Worm (Caenorhabditis elegans) whole organism, L1 larva: ENCODE results near the gene droe-4.

Experiments
- C04F5.9 ChIP-seq: sonication (generic microtip); optimal IDR thresholded peaks from 2 replicates; lab custom pipeline; 2016; ENCODE audit warnings: missing genetic modification characterization, missing compliant biosample characterization
- C16A3.4 ChIP-seq: fragments of 150-350 bp; optimal IDR thresholded peaks from 2 replicates; lab custom pipeline; 2014; ENCODE audit warnings: missing biosample characterization, missing genetic modification characterization
- aly-2 ChIP-seq: fragments of 150-350 bp; optimal IDR thresholded peaks from 2 replicates; lab custom pipeline; 2014; ENCODE audit warnings: missing biosample characterization, missing genetic modification characterization
- blmp-1 ChIP-seq: fragments of 150-350 bp; optimal IDR thresholded peaks from 2 replicates; lab custom pipeline; 2014; ENCODE audit warnings: missing biosample characterization, missing genetic modification characterization
- ceh-8 ChIP-seq: fragments of 200-800 bp; sonication (Bioruptor generic); optimal IDR thresholded peaks from 2 replicates; lab custom pipeline; 2018; ENCODE audit warnings: mild to moderate bottlenecking, missing genetic modification characterization, moderate library complexity, missing compliant biosample characterization
- ceh-82 ChIP-seq, 3 experiments: fragments of 150-350 bp in 1 of 3; sonication (generic microtip) in 2 of 3; optimal IDR thresholded peaks; 2 replicates each; lab custom pipeline; 2014 to 2017; ENCODE audit warnings: missing biosample characterization in 3 of 3, missing genetic modification characterization in 3 of 3
- ceh-88 ChIP-seq: fragments of 200-800 bp; sonication (Bioruptor generic); IDR thresholded peaks from 2 replicates; pipeline ENCODE4 v1.3.6; 2022; ENCODE audit warnings: missing genetic modification characterization, missing compliant biosample characterization
- ces-1 ChIP-seq: fragments of 150-350 bp; optimal IDR thresholded peaks from 2 replicates; lab custom pipeline; 2014; ENCODE audit warnings: missing biosample characterization, missing genetic modification reagents, missing genetic modification characterization
- efl-1 ChIP-seq, 4 experiments: fragments of 150-350 bp; optimal IDR thresholded peaks in 3 of 4; peaks in 1 of 4; 1 replicate in 1 of 4; 2 replicates in 3 of 4; lab custom pipeline; 2014; ENCODE audit warnings: missing biosample characterization in 2 of 4, missing genetic modification characterization in 2 of 4, missing genetic modification reagents in 2 of 4
- efl-3 ChIP-seq: fragments of 200-800 bp; sonication (Bioruptor generic); optimal IDR thresholded peaks from 2 replicates; lab custom pipeline; 2018; ENCODE audit warnings: mild to moderate bottlenecking, missing genetic modification characterization, missing compliant biosample characterization
- egl-27 ChIP-seq, 2 experiments: fragments of 150-350 bp in 1 of 2; sonication (generic microtip); optimal IDR thresholded peaks; 3 replicates each; lab custom pipeline; 2017 to 2018; ENCODE audit warnings: missing biosample characterization in 2 of 2, missing genetic modification characterization in 2 of 2, missing genetic modification reagents in 2 of 2
- elt-2 ChIP-seq: sonication (generic microtip); optimal IDR thresholded peaks from 2 replicates; lab custom pipeline; 2016; ENCODE audit warnings: missing genetic modification characterization, mild to moderate bottlenecking, inconsistent platforms, missing compliant biosample characterization, missing genetic modification reagents
- elt-3 ChIP-seq, 6 experiments: fragments of 150-350 bp in 1 of 6; sonication (generic microtip); optimal IDR thresholded peaks; 2 replicates each; lab custom pipeline; 2017 to 2018; ENCODE audit warnings: missing biosample characterization in 6 of 6, missing genetic modification characterization in 6 of 6, inconsistent platforms in 1 of 6
- fkh-10 ChIP-seq: sonication (generic microtip); optimal IDR thresholded peaks from 2 replicates; lab custom pipeline; 2017; ENCODE audit warnings: missing biosample characterization, missing genetic modification reagents, missing genetic modification characterization
- isw-1 ChIP-seq: fragments of 200-800 bp; sonication (Bioruptor generic); IDR thresholded peaks from 2 replicates; pipeline ENCODE4 v1.3.6; 2022; ENCODE audit warnings: missing genetic modification characterization, missing compliant biosample characterization
- jun-1 ChIP-seq: fragments of 150-350 bp; optimal IDR thresholded peaks from 2 replicates; lab custom pipeline; 2014; ENCODE audit warnings: missing biosample characterization, missing genetic modification reagents, missing genetic modification characterization
- lin-15B ChIP-seq: fragments of 150-350 bp; sonication (generic microtip); optimal IDR thresholded peaks from 3 replicates; lab custom pipeline; 2014; ENCODE audit warnings: missing biosample characterization, missing genetic modification characterization
- lir-3 ChIP-seq: sonication (generic microtip); optimal IDR thresholded peaks from 2 replicates; lab custom pipeline; 2016; ENCODE audit warnings: mild to moderate bottlenecking, missing genetic modification characterization, moderate library complexity, missing compliant biosample characterization; ENCODE audit not compliant: poor library complexity
- lsy-2 ChIP-seq, 2 experiments: fragments of 150-350 bp; optimal IDR thresholded peaks; 2 replicates each; lab custom pipeline; 2014; ENCODE audit warnings: missing biosample characterization in 2 of 2, missing genetic modification characterization in 2 of 2
- mdl-1 ChIP-seq, 2 experiments: fragments of 150-350 bp; optimal IDR thresholded peaks; 2 replicates each; lab custom pipeline; 2014 to 2017; ENCODE audit warnings: missing biosample characterization in 2 of 2, missing genetic modification characterization in 2 of 2, inconsistent platforms in 1 of 2
- nhr-11 ChIP-seq: fragments of 150-350 bp; optimal IDR thresholded peaks from 2 replicates; lab custom pipeline; 2014; ENCODE audit warnings: missing biosample characterization, missing genetic modification characterization
- nhr-237 ChIP-seq: fragments of 150-350 bp; optimal IDR thresholded peaks from 2 replicates; lab custom pipeline; 2014; ENCODE audit warnings: missing biosample characterization, missing genetic modification characterization
- nhr-47 ChIP-seq: sonication (generic microtip); optimal IDR thresholded peaks from 2 replicates; lab custom pipeline; 2016; ENCODE audit warnings: mild to moderate bottlenecking, missing genetic modification characterization, moderate library complexity, missing compliant biosample characterization
- nhr-84 ChIP-seq: sonication (generic microtip); optimal IDR thresholded peaks from 2 replicates; lab custom pipeline; 2017; ENCODE audit warnings: missing biosample characterization, missing genetic modification characterization
- pqm-1 ChIP-seq: sonication (generic microtip); optimal IDR thresholded peaks from 3 replicates; lab custom pipeline; 2017; ENCODE audit warnings: missing biosample characterization, missing genetic modification characterization
- swsn-7 ChIP-seq: sonication (generic microtip); optimal IDR thresholded peaks from 2 replicates; lab custom pipeline; 2016; ENCODE audit warnings: missing genetic modification characterization, missing compliant biosample characterization
- tbx-2 ChIP-seq: sonication (generic microtip); optimal IDR thresholded peaks from 2 replicates; lab custom pipeline; 2016; ENCODE audit warnings: missing genetic modification characterization, missing compliant biosample characterization
- tlp-1 ChIP-seq: fragments of 150-350 bp; optimal IDR thresholded peaks from 2 replicates; lab custom pipeline; 2014; ENCODE audit warnings: missing biosample characterization, missing genetic modification characterization
- unc-130 ChIP-seq: fragments of 150-350 bp; optimal IDR thresholded peaks from 2 replicates; lab custom pipeline; 2017; ENCODE audit warnings: missing biosample characterization, missing genetic modification characterization, inconsistent platforms
- unc-62 ChIP-seq: fragments of 150-350 bp; optimal IDR thresholded peaks from 2 replicates; lab custom pipeline; 2014; ENCODE audit warnings: missing biosample characterization, missing genetic modification reagents, missing genetic modification characterization
- vab-15 ChIP-seq: sonication (generic microtip); optimal IDR thresholded peaks from 2 replicates; lab custom pipeline; 2017; ENCODE audit warnings: missing genotype, mild to moderate bottlenecking, missing genetic modification characterization, missing compliant biosample characterization
- xbp-1 ChIP-seq: sonication (generic microtip); optimal IDR thresholded peaks from 2 replicates; lab custom pipeline; 2016; ENCODE audit warnings: missing genetic modification characterization, missing compliant biosample characterization
- zip-4 ChIP-seq: fragments of 200-800 bp; sonication (Bioruptor generic); optimal IDR thresholded peaks from 2 replicates; lab custom pipeline; 2018; ENCODE audit warnings: mild to moderate bottlenecking, missing genetic modification characterization, moderate library complexity, missing compliant biosample characterization
- ztf-11 ChIP-seq, 2 experiments: sonication (generic microtip); optimal IDR thresholded peaks; 2 replicates each; lab custom pipeline; 2016 to 2017; ENCODE audit warnings: missing genetic modification characterization in 2 of 2, missing biosample characterization in 1 of 2, missing compliant biosample characterization in 1 of 2

droe-4 gene

DNA sequence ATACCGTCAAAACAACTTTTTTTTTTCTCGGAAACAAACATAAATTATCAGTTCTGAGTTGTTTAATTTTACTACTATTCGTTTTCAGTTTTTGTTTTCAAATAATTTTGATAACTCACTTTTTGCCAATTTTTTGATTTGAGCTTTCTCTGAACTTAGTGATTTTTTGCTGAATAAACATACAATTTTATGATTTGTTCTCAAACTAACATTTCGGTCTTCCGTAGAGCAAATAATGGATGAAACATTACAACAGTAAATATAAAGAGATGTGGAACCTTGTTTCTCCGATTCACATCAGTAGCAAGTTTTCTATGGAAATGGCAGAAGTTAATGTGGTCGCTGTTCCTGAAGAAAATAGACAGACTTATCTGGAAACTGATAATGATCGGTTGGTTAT, 42.7 kb upstream of the droe-4 start, which contains the start of gene R10D12.7:
Gene R10D12.7 (plus strand): TSS at position 301 of the 400 bp plus-strand sequence.
- TF ChIP-seq unc-62 (no peak), C04F5.9 (tag; lab: Kevin White, UChicago) (no peak), ceh-82 (tag; optimal IDR thresholded peaks at IDR 0.05; lab: Kevin White, UChicago) (no peak), mdl-1 (tag; optimal IDR thresholded peaks at IDR 0.05; lab: Kevin White, UChicago) (no peak), elt-2 (no peak), ztf-11 (tag; optimal IDR thresholded peaks at IDR 0.05; lab: Kevin White, UChicago) (no peak), nhr-47 (tag; lab: Kevin White, UChicago) (no peak), lsy-2 (tag; optimal IDR thresholded peaks at IDR 0.05; lab: Kevin White, UChicago) (no peak), lin-15B (no peak), unc-130 (tag; lab: Kevin White, UChicago) (no peak), lir-3 (tag; lab: Kevin White, UChicago) (no peak), ceh-8 (GFP tag; lab: Kevin White, UChicago) (no peak), blmp-1 (tag; lab: Kevin White, UChicago) (no peak), tbx-2 (tag; lab: Kevin White, UChicago) (no peak)

DNA sequence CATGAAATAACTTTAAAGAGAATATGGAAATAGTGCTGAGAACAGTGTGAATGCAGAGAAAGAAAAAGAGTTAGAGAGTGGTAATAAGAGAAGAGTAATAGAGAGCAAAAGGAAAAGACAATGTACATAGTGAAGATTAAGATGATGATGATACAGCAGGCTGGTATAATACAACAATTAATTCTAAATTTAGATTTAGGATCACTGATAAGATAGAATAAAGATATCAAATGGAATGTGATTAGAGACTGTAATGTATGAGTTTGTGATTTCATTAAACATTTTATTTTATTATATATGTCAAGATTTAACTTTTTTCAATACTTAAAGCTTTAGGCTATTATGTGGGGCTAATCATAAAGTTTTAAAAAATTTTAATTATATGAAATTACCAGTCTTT, 39.3 kb upstream of the droe-4 start, which contains the start of gene R10D12.8:
Gene R10D12.8 (minus strand): TSS at position 101 of the 400 bp plus-strand sequence.
- TF ChIP-seq ceh-88 (GFP tag; lab: Robert Waterston, UW): no peak
- TF ChIP-seq jun-1 (tag; lab: Kevin White, UChicago): no peak
- TF ChIP-seq nhr-237 (tag; lab: Kevin White, UChicago): no peak
- no peak for TF ChIP-seq xbp-1
- TF ChIP-seq tlp-1 (tag; lab: Kevin White, UChicago): no peak
- TF ChIP-seq efl-1 (optimal IDR thresholded peaks at IDR 0.05; lab: Kevin White, UChicago): no peak
- TF ChIP-seq efl-1 (GFP tag; optimal IDR thresholded peaks at IDR 0.05 in 1 of 2; lab: Kevin White, UChicago): peak in 1 of 2 experiments; percentile 35
- TF ChIP-seq elt-3 (tag; optimal IDR thresholded peaks at IDR 0.05; lab: Kevin White, UChicago): peak in 1 of 6 experiments; percentile 45
- TF ChIP-seq, all 84 proteins: peak for 2

DNA sequence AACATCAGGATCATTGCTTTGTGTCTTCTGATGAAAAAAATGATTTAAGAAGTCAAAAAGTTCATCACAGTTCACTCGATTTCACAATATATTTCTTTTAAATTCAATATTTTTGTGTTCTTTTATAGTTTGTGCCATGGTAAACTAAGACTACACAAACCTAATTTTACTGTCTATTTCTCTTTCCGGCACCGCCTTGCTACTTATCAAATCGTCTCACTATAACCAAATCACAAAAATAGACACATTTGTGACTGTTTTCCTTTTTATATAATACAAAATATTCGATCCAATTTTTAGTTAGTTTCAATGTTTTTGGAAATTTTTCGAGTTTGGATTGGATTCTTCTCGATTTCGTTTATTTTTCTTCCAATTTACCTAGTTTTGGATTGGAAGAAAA, 38.4 kb upstream of the droe-4 start, which contains the start of gene swt-6:
Gene swt-6 (plus strand): TSS at position 301 of the 400 bp plus-strand sequence.
- TF ChIP-seq efl-1 (optimal IDR thresholded peaks at IDR 0.05; lab: Kevin White, UChicago): no peak
- peak in 1 of 2 experiments; percentile 22 for TF ChIP-seq efl-1 (GFP tag; optimal IDR thresholded peaks at IDR 0.05 in 1 of 2; lab: Kevin White, UChicago)
- TF ChIP-seq efl-3: no peak

DNA sequence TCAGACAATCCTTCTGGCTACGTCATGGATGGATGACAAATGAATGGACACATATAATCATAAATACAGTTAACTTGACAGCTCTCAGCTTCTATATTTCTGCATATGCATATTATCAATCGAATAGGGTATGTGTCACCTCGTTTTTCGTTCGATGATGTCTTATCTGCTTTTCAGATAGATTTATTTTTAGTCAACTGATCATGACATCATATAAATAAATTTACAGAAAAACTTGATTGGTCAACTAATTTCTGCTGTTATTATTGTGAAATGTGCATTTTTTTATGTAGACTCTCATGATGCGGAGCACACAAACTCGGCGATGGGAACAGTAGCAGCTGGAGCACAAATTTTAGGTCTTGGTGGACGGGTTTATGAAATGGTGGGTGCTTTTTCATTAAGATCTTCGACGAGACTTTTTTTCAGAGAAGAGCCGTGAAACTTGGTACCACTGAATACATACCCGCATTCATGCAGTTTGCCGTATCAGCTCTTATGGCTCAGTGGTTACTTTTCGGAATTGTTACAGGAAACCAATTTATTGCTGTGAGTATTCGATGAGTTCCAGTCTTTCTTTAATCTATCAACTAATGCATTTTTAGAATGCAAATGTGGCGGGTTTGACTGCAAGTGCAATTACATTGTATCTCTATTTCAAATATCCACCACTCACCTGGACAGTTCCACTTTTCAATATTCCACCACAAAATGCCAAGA, 36.9 kb upstream of the droe-4 start:
- TF ChIP-seq isw-1 (GFP tag; lab: Robert Waterston, UW): no peak
- no peak for TF ChIP-seq pqm-1 (tag; lab: Kevin White, UChicago)
- TF ChIP-seq aly-2 (tag; lab: Kevin White, UChicago): no peak
- no peak for TF ChIP-seq elt-2
- no peak for TF ChIP-seq egl-27 (tag; optimal IDR thresholded peaks at IDR 0.05; lab: Kevin White, UChicago)
- TF ChIP-seq ceh-82 (tag; optimal IDR thresholded peaks at IDR 0.05; lab: Kevin White, UChicago): no peak
- no peak for TF ChIP-seq nhr-11 (tag; lab: Kevin White, UChicago)
- no peak for TF ChIP-seq mdl-1 (tag; optimal IDR thresholded peaks at IDR 0.05; lab: Kevin White, UChicago)
- no peak for TF ChIP-seq zip-4
- TF ChIP-seq unc-130 (tag; lab: Kevin White, UChicago): no peak
- no peak for TF ChIP-seq vab-15 (tag; lab: Kevin White, UChicago)
- TF ChIP-seq C16A3.4 (tag; lab: Kevin White, UChicago): no peak
- TF ChIP-seq swsn-7 (tag; lab: Kevin White, UChicago): no peak
- no peak for TF ChIP-seq fkh-10 (GFP tag; lab: Kevin White, UChicago)
- TF ChIP-seq lsy-2 (tag; optimal IDR thresholded peaks at IDR 0.05; lab: Kevin White, UChicago): no peak
- no peak for TF ChIP-seq nhr-237 (tag; lab: Kevin White, UChicago)
- no peak for TF ChIP-seq nhr-84 (tag; lab: Kevin White, UChicago)
- no peak for TF ChIP-seq ces-1
- TF ChIP-seq, all 84 proteins: peak for 0
